Fruit fly (Drosophila melanogaster): ENCODE data around the gene CG10631.

CG10631 gene

dm6 chr2L:19735635-19736109, 21.0 kb downstream of the CG10631 start, which contains the start of the genes CG10462 and Nf-YB (continued):
- TF ChIP-seq onecut (GFP tag; IDR thresholded peaks at IDR 0.05) = peak; percentile 60
- peak; percentile 54 for TF ChIP-seq MESR4 (GFP tag; optimal IDR thresholded peaks at IDR 0.05)
- no peak for TF ChIP-seq CG6175 (GFP tag; IDR thresholded peaks at IDR 0.05)
- no peak for TF ChIP-seq CG10565 (GFP tag; optimal IDR thresholded peaks at IDR 0.05)
- no peak for TF ChIP-seq danr (GFP tag; IDR thresholded peaks at IDR 0.05)
- TF ChIP-seq C15 (GFP tag; IDR thresholded peaks at IDR 0.05) = no peak
- TF ChIP-seq kni (GFP tag; optimal IDR thresholded peaks at IDR 0.05) = no peak
- TF ChIP-seq Ets97D (GFP tag; optimal IDR thresholded peaks at IDR 0.05) = peak; percentile 53
- TF ChIP-seq CrebB (tag; optimal IDR thresholded peaks at IDR 0.05) = no peak
- TF ChIP-seq Bgb (GFP tag; IDR thresholded peaks at IDR 0.05; ENCODE audit: partially characterized antibody) = peak; percentile 96
- TF ChIP-seq CG18262 (tag; optimal IDR thresholded peaks at IDR 0.05) = no peak
- TF ChIP-seq CG43689 (GFP tag; IDR thresholded peaks at IDR 0.05) = no peak
- no peak for TF ChIP-seq h (optimal IDR thresholded peaks at IDR 0.05)
- TF ChIP-seq aop (GFP tag; IDR thresholded peaks at IDR 0.05) = no peak
- TF ChIP-seq tx (GFP tag; optimal IDR thresholded peaks at IDR 0.05) = no peak
- peak; percentile 35 for TF ChIP-seq CoRest (tag; optimal IDR thresholded peaks at IDR 0.05)
- no peak for TF ChIP-seq cad (GFP tag; optimal IDR thresholded peaks at IDR 0.05)
- TF ChIP-seq gsb (GFP tag; IDR thresholded peaks at IDR 0.05) = no peak
- TF ChIP-seq disco-r (GFP tag; optimal IDR thresholded peaks at IDR 0.05) = no peak
- TF ChIP-seq CG14014 (GFP tag; IDR thresholded peaks at IDR 0.05) = no peak
- TF ChIP-seq CG1024 (GFP tag; IDR thresholded peaks at IDR 0.05) = no peak
- TF ChIP-seq CG3838 (GFP tag; optimal IDR thresholded peaks at IDR 0.05) = no peak
- no peak for TF ChIP-seq Ada2b (GFP tag; IDR thresholded peaks at IDR 0.05)
- no peak for TF ChIP-seq CG7745 (tag; optimal IDR thresholded peaks at IDR 0.05)
- no peak for TF ChIP-seq Kr (GFP tag; optimal IDR thresholded peaks at IDR 0.05)
- TF ChIP-seq CG2129 (GFP tag; IDR thresholded peaks at IDR 0.05; ENCODE audit: partially characterized antibody) = peak; percentile 42; the same call in 1 of the 2 replicates
- TF ChIP-seq Aef1 (GFP tag; IDR thresholded peaks at IDR 0.05) = no peak
- TF ChIP-seq Deaf1 (tag; optimal IDR thresholded peaks at IDR 0.05) = no peak
- TF ChIP-seq otp (GFP tag; IDR thresholded peaks at IDR 0.05) = no peak
- TF ChIP-seq CG15601 (tag; optimal IDR thresholded peaks at IDR 0.05) = no peak
- peak; percentile 60 for TF ChIP-seq CG8290 (GFP tag; optimal IDR thresholded peaks at IDR 0.05)
- no peak for TF ChIP-seq CG8290 (tag; optimal IDR thresholded peaks at IDR 0.05)
- no peak for TF ChIP-seq CG6813 (GFP tag; optimal IDR thresholded peaks at IDR 0.05)
- TF ChIP-seq Lpt (GFP tag; optimal IDR thresholded peaks at IDR 0.05) = no peak
- TF ChIP-seq Meics (GFP tag; optimal IDR thresholded peaks at IDR 0.05) = no peak
- no peak for TF ChIP-seq wor (GFP tag; IDR thresholded peaks at IDR 0.05)
- peak; percentile 18 for TF ChIP-seq p53 (GFP tag; optimal IDR thresholded peaks at IDR 0.05)
- TF ChIP-seq Camta (GFP tag; optimal IDR thresholded peaks at IDR 0.05) = no peak
- peak; percentile 94 for TF ChIP-seq mld (GFP tag; IDR thresholded peaks at IDR 0.05; ENCODE audit: partially characterized antibody)
- TF ChIP-seq grau (tag; optimal IDR thresholded peaks at IDR 0.05) = no peak
- no peak for TF ChIP-seq ci (GFP tag; IDR thresholded peaks at IDR 0.05)
- no peak for TF ChIP-seq dpn (GFP tag; optimal IDR thresholded peaks at IDR 0.05)
- TF ChIP-seq crol (GFP tag; IDR thresholded peaks at IDR 0.05) = no peak
- no peak for TF ChIP-seq CG1233 (GFP tag; optimal IDR thresholded peaks at IDR 0.05)
- no peak for TF ChIP-seq ems (GFP tag; optimal IDR thresholded peaks at IDR 0.05)
- TF ChIP-seq CG1602 (GFP tag; optimal IDR thresholded peaks at IDR 0.05) = no peak
- TF ChIP-seq CG9876 (GFP tag; optimal IDR thresholded peaks at IDR 0.05) = no peak
- TF ChIP-seq gfzf (GFP tag; optimal IDR thresholded peaks at IDR 0.05) = peak; percentile 26
- TF ChIP-seq NK7.1 (GFP tag; optimal IDR thresholded peaks at IDR 0.05) = no peak
- TF ChIP-seq CG8089 (GFP tag; optimal IDR thresholded peaks at IDR 0.05) = no peak
- no peak for TF ChIP-seq luna (GFP tag; optimal IDR thresholded peaks at IDR 0.05)
- no peak for TF ChIP-seq CG2120 (GFP tag; optimal IDR thresholded peaks at IDR 0.05)
- TF ChIP-seq mirr (GFP tag; optimal IDR thresholded peaks at IDR 0.05) = no peak
- no peak for TF ChIP-seq CG11247 (GFP tag; IDR thresholded peaks at IDR 0.05)
